Worm (Caenorhabditis elegans) whole organism, L1 larva: ENCODE results near the gene B0334.5.

Source experiments
- ceh-63 ChIP-seq: fragments of 200-800 bp; sonication (Bioruptor generic); optimal IDR thresholded peaks from 2 replicates; lab custom pipeline; 2018; ENCODE audit warnings: mild to moderate bottlenecking, missing genetic modification characterization, missing compliant biosample characterization
- ceh-88 ChIP-seq: fragments of 200-800 bp; sonication (Bioruptor generic); IDR thresholded peaks from 2 replicates; pipeline ENCODE4 v1.3.6; 2022; ENCODE audit warnings: missing genetic modification characterization, missing compliant biosample characterization
- egl-27 ChIP-seq, 2 experiments: fragments of 150-350 bp in 1 of 2; sonication (generic microtip); optimal IDR thresholded peaks; 3 replicates each; lab custom pipeline; 2017 to 2018; ENCODE audit warnings: missing biosample characterization in 2 of 2, missing genetic modification characterization in 2 of 2, missing genetic modification reagents in 2 of 2
- fkh-10 ChIP-seq: sonication (generic microtip); optimal IDR thresholded peaks from 2 replicates; lab custom pipeline; 2017; ENCODE audit warnings: missing biosample characterization, missing genetic modification reagents, missing genetic modification characterization
- pag-3 ChIP-seq: sonication (generic microtip); optimal IDR thresholded peaks from 2 replicates; lab custom pipeline; 2017; ENCODE audit warnings: missing genetic modification characterization, mild to moderate bottlenecking, missing compliant biosample characterization, antibody characterized with exemption, borderline replicate concordance; ENCODE audit not compliant: insufficient read depth
- skn-1 ChIP-seq: fragments of 150-350 bp; optimal IDR thresholded peaks from 2 replicates; lab custom pipeline; 2014; ENCODE audit warnings: missing biosample characterization, missing genetic modification characterization
- tlp-1 ChIP-seq: fragments of 150-350 bp; optimal IDR thresholded peaks from 2 replicates; lab custom pipeline; 2014; ENCODE audit warnings: missing biosample characterization, missing genetic modification characterization

DNA sequence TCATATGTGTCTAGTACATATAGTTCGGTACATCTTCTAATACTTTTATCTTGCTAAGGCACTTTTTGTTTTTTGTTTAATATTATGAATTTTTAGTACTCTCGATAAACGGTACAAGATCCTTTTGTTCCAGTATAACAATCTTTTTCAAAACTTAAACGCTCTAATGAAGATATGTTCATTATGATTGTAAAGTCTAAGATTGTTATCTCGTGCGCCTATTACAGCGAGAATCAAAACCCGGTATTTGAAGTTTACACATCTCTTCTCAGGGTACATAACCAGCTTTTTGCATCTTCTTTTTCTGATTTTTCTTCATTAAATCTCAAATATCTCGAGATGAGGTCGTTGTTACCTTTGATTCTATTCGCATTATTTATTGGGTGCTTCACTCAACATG, 9.5 kb upstream of the B0334.5 start, which contains the start of gene B0334.13:
- TF ChIP-seq ceh-88 (GFP tag; lab: Robert Waterston, UW) = no peak
- no peak for TF ChIP-seq egl-27 (tag; optimal IDR thresholded peaks at IDR 0.05; lab: Kevin White, UChicago)
- TF ChIP-seq tlp-1 (tag; lab: Kevin White, UChicago) = no peak
- TF ChIP-seq fkh-10 (GFP tag; lab: Kevin White, UChicago) = no peak
- no peak for TF ChIP-seq pag-3 (tag; lab: Kevin White, UChicago)
- no peak for TF ChIP-seq ceh-63 (GFP tag; lab: Kevin White, UChicago)
- no peak for TF ChIP-seq skn-1 (tag; lab: Kevin White, UChicago)
